Worm (Caenorhabditis elegans) whole organism, young adult: ENCODE data around the gene C50F7.6.

Experiments
- ceh-40 ChIP-seq: fragments of 200-800 bp; sonication (Bioruptor generic); IDR thresholded peaks from 2 replicates; pipeline ENCODE4 v1.3.6; 2022; ENCODE audit warnings: missing genetic modification characterization, missing compliant biosample characterization
- ceh-91 ChIP-seq: fragments of 200-800 bp; sonication (Bioruptor generic); IDR thresholded peaks from 2 replicates; pipeline ENCODE4 v1.3.6; 2022; ENCODE audit warnings: missing genetic modification reagents, missing genetic modification characterization, missing compliant biosample characterization
- dpl-1 ChIP-seq: fragments of 150-350 bp; optimal IDR thresholded peaks from 2 replicates; lab custom pipeline; 2014; ENCODE audit warnings: missing biosample characterization, missing genetic modification reagents, missing genetic modification characterization
- efl-1 ChIP-seq: fragments of 150-350 bp; optimal IDR thresholded peaks from 2 replicates; lab custom pipeline; 2014; ENCODE audit warnings: missing biosample characterization, missing genetic modification reagents, missing genetic modification characterization
- egl-18 ChIP-seq: fragments of 200-800 bp; sonication (Bioruptor generic); IDR thresholded peaks from 2 replicates; pipeline ENCODE4 v1.3.6; 2022; ENCODE audit warnings: missing genetic modification reagents, missing genetic modification characterization, missing compliant biosample characterization
- egl-44 ChIP-seq: fragments of 200-800 bp; sonication (Bioruptor generic); IDR thresholded peaks from 2 replicates; pipeline ENCODE4 v1.3.6; 2022; ENCODE audit warnings: missing genetic modification reagents, missing genetic modification characterization, missing compliant biosample characterization
- nfya-2 ChIP-seq: fragments of 200-800 bp; sonication (Bioruptor generic); IDR thresholded peaks from 2 replicates; pipeline ENCODE4 v1.3.6; 2022; ENCODE audit warnings: missing genetic modification reagents, missing genetic modification characterization, missing compliant biosample characterization
- pha-4 ChIP-seq: fragments of 150-350 bp; sonication (generic microtip); optimal IDR thresholded peaks from 2 replicates; lab custom pipeline; 2014; ENCODE audit warnings: missing biosample characterization, missing genetic modification reagents, missing genetic modification characterization
- repo-1 ChIP-seq: sonication (generic microtip); optimal IDR thresholded peaks from 2 replicates; lab custom pipeline; 2017; ENCODE audit warnings: mild to moderate bottlenecking, missing genetic modification characterization, missing compliant biosample characterization
- sptf-2 ChIP-seq: fragments of 200-800 bp; sonication (Bioruptor generic); optimal IDR thresholded peaks from 2 replicates; lab custom pipeline; 2018; ENCODE audit warnings: mild to moderate bottlenecking, missing genetic modification characterization, missing compliant biosample characterization
- tbx-9 ChIP-seq: sonication (generic microtip); optimal IDR thresholded peaks from 2 replicates; lab custom pipeline; 2016; ENCODE audit warnings: borderline replicate concordance, missing genetic modification characterization, inconsistent platforms, missing compliant biosample characterization
- unc-62 ChIP-seq: fragments of 150-350 bp; optimal IDR thresholded peaks from 2 replicates; lab custom pipeline; 2014; ENCODE audit warnings: missing biosample characterization, missing genetic modification reagents, missing genetic modification characterization

DNA sequence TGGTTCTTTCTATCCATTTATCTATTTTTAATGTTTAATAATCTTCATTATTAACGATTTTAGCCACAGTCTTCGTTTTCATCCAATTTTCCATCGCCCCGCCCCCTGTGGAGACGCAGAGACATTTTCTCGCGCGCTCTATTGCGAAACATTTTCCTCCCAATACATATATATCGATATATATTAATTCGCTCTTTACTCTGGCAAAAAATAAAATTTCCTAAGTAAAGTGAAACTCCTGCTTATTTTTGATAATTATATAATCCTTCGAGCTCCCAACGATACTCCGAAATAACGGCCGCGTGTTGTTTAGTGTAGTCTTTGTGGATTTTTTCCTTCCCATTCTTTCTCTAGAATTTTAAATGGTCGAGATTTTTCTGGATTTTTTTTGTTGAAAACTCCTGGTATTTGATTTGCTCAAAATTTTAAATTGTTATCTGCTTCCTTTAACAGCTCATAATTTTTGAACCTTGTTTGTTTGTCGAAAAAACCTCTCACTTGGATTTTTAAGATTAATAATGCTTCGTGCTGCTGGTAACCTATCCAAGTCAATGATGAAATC is 5.5 kb upstream of the C50F7.6 start, which contains the start of gene sucg-1:
- TF ChIP-seq pha-4 (tag; lab: Kevin White, UChicago) (no peak), dpl-1 (GFP tag; lab: Kevin White, UChicago) (no peak), ceh-91 (GFP tag; lab: Robert Waterston, UW) (no peak), unc-62 (GFP tag; lab: Kevin White, UChicago) (no peak), egl-18 (GFP tag; lab: Robert Waterston, UW) (no peak), egl-44 (GFP tag; lab: Robert Waterston, UW) (no peak), ceh-40 (GFP tag; lab: Robert Waterston, UW) (no peak), tbx-9 (tag; lab: Kevin White, UChicago) (no peak), repo-1 (tag; lab: Kevin White, UChicago) (no peak), efl-1 (GFP tag; lab: Kevin White, UChicago) (no peak), nfya-2 (GFP tag; lab: Robert Waterston, UW) (no peak), sptf-2 (GFP tag; lab: Kevin White, UChicago) (no peak)
